Worm (Caenorhabditis elegans): Measurements from ENCODE around the gene R107.5.

The R107.5 gene

ce11 chrIII:9051119-9051597, 2.4 kb downstream of the R107.5 start (continued):
- TF ChIP-seq irx-1 (tag; optimal IDR thresholded peaks at IDR 0.05), result peak; percentile 60
- peak; percentile 46 to 66 for TF ChIP-seq efl-1 (optimal IDR thresholded peaks at IDR 0.05)
- peak; percentile 53 to 95 for TF ChIP-seq efl-1 (GFP tag; optimal IDR thresholded peaks at IDR 0.05 in 1 of 2)
- peak; percentile 78; the same call in 1 of the 2 replicates for TF ChIP-seq ceh-88 (GFP tag; IDR thresholded peaks at IDR 0.05)
- no peak for TF ChIP-seq sptf-1 (tag; optimal IDR thresholded peaks at IDR 0.05)
- peak; percentile 73 for TF ChIP-seq lin-13 (GFP tag; optimal IDR thresholded peaks at IDR 0.05)
- peak; percentile 47 for TF ChIP-seq snpc-4 (tag; optimal IDR thresholded peaks at IDR 0.05)
- no peak for TF ChIP-seq alr-1 (tag; optimal IDR thresholded peaks at IDR 0.05; ENCODE audit: borderline replicate concordance)
- TF ChIP-seq grh-1 (GFP tag; IDR thresholded peaks at IDR 0.05), result peak; percentile 68
- TF ChIP-seq unc-86 (tag; optimal IDR thresholded peaks at IDR 0.05), result peak; percentile 4
- no peak for TF ChIP-seq efl-3 (GFP tag; optimal IDR thresholded peaks at IDR 0.05)
- TF ChIP-seq swsn-7 (tag; optimal IDR thresholded peaks at IDR 0.05), result peak; percentile 84

ce11 chrIII:9050600-9050999, 3.0 kb downstream of the R107.5 start, which contains the start of gene ikke-1:
Gene ikke-1 (minus strand): TSS chrIII:9050700.
- TF ChIP-seq vab-15 (tag; optimal IDR thresholded peaks at IDR 0.05) (no peak), fkh-10 (GFP tag; optimal IDR thresholded peaks at IDR 0.05) (no peak), nhr-20 (tag; optimal IDR thresholded peaks at IDR 0.05) (no peak), alr-1 (tag; optimal IDR thresholded peaks at IDR 0.05; ENCODE audit: borderline replicate concordance) (no peak), zip-4 (GFP tag; optimal IDR thresholded peaks at IDR 0.05) (no peak), aha-1 (tag; optimal IDR thresholded peaks at IDR 0.05) (no peak), sptf-1 (tag; optimal IDR thresholded peaks at IDR 0.05) (no peak), swsn-7 (tag; optimal IDR thresholded peaks at IDR 0.05) (no peak), nhr-237 (tag; optimal IDR thresholded peaks at IDR 0.05) (no peak), elt-3 (tag; optimal IDR thresholded peaks at IDR 0.05) (no peak)

- TF ChIP-seq ceh-88 (GFP tag; IDR thresholded peaks at IDR 0.05), result no peak
- peak; percentile 57 for TF ChIP-seq fkh-10 (GFP tag; optimal IDR thresholded peaks at IDR 0.05)
- TF ChIP-seq egl-13 (tag; optimal IDR thresholded peaks at IDR 0.05), result no peak
Measured at ce11 chrIII:9047260-9047659, 6.3 kb downstream of the R107.5 start.

ce11 chrIII:9045838-9046237, 7.8 kb downstream of the R107.5 start, which contains the start of gene R107.2:
Gene R107.2 (minus strand): TSS chrIII:9045938.
- no peak for TF ChIP-seq sup-37 (GFP tag; optimal IDR thresholded peaks at IDR 0.05)
- no peak for TF ChIP-seq egl-13 (tag; optimal IDR thresholded peaks at IDR 0.05)
- TF ChIP-seq egl-27 (tag; optimal IDR thresholded peaks at IDR 0.05), result no peak
- no peak for TF ChIP-seq xbp-1 (tag; optimal IDR thresholded peaks at IDR 0.05)
- TF ChIP-seq nhr-77 (tag; optimal IDR thresholded peaks at IDR 0.05), result no peak

ce11 chrIII:9043200-9043599, 10.4 kb downstream of the R107.5 start, which contains the start of gene nac-2:
Gene nac-2 (minus strand): TSS chrIII:9043300.
- TF ChIP-seq unc-98 (GFP tag; IDR thresholded peaks at IDR 0.05) (no peak), zag-1 (tag; optimal IDR thresholded peaks at IDR 0.05) (no peak), jun-1 (tag; optimal IDR thresholded peaks at IDR 0.05) (no peak), unc-62 (GFP tag; optimal IDR thresholded peaks at IDR 0.05) (no peak), ztf-11 (tag; optimal IDR thresholded peaks at IDR 0.05) (no peak), efl-3 (GFP tag; optimal IDR thresholded peaks at IDR 0.05) (no peak), nhr-12 (tag; optimal IDR thresholded peaks at IDR 0.05) (no peak)

- peak; percentile 40 for TF ChIP-seq blmp-1 (tag; optimal IDR thresholded peaks at IDR 0.05)
- TF ChIP-seq fkh-10 (GFP tag; optimal IDR thresholded peaks at IDR 0.05), result no peak
- no peak for TF ChIP-seq efl-1 (optimal IDR thresholded peaks at IDR 0.05)
- peak in 1 of 2 experiments; percentile 73 for TF ChIP-seq efl-1 (GFP tag; optimal IDR thresholded peaks at IDR 0.05 in 1 of 2)
- TF ChIP-seq Y116A8C.19 (tag; optimal IDR thresholded peaks at IDR 0.05; ENCODE audit: borderline replicate concordance), result no peak
Measured at ce11 chrIII:9037658-9038057, 15.9 kb downstream of the R107.5 start, which contains the start of gene R107.9. Gene R107.9 (plus strand): TSS chrIII:9037958.

Measured in whole organism, L1 larva.